Worm (Caenorhabditis elegans) whole organism, L4 larva: ENCODE measurements around the gene cest-25.

Experiments used
- F10B5.3 ChIP-seq: sonication (generic microtip); optimal IDR thresholded peaks from 2 replicates; lab custom pipeline; 2016; ENCODE audit warnings: mild to moderate bottlenecking, missing genetic modification characterization, missing compliant biosample characterization
- T26A8.4 ChIP-seq: fragments of 200-800 bp; sonication (Bioruptor generic); IDR thresholded peaks from 2 replicates; pipeline ENCODE4 v1.3.6; 2022; ENCODE audit warnings: missing genetic modification characterization, missing compliant biosample characterization
- Y105C5A.15 ChIP-seq: fragments of 200-800 bp; sonication (Bioruptor generic); IDR thresholded peaks from 2 replicates; pipeline ENCODE4 v1.3.6; 2022; ENCODE audit warnings: missing genetic modification characterization, missing compliant biosample characterization
- Y48G9A.11 ChIP-seq: fragments of 200-800 bp; sonication (Bioruptor generic); IDR thresholded peaks from 2 replicates; pipeline ENCODE4 v1.3.6; 2022; ENCODE audit warnings: missing genetic modification reagents, missing genetic modification characterization, missing compliant biosample characterization
- Y75B8A.6 ChIP-seq: fragments of 200-800 bp; sonication (Bioruptor generic); IDR thresholded peaks from 2 replicates; pipeline ENCODE4 v1.3.6; 2022; ENCODE audit warnings: missing genetic modification reagents, missing genetic modification characterization, missing compliant biosample characterization
- ZK546.5 ChIP-seq, 2 experiments: sonication (generic microtip); optimal IDR thresholded peaks; 2 replicates each; lab custom pipeline; 2017; ENCODE audit warnings: missing biosample characterization in 2 of 2, missing genetic modification characterization in 2 of 2
- arid-1 ChIP-seq: fragments of 200-800 bp; sonication (Bioruptor generic); conservative IDR thresholded peaks from 2 replicates; pipeline ENCODE4 v1.3.6; 2022; ENCODE audit warnings: missing genetic modification reagents, missing genetic modification characterization, missing compliant biosample characterization
- ceh-20 ChIP-seq: fragments of 200-800 bp; sonication (Bioruptor generic); IDR thresholded peaks from 2 replicates; pipeline ENCODE4 v1.3.6; 2022; ENCODE audit warnings: missing genetic modification reagents, missing genetic modification characterization, missing compliant biosample characterization
- ceh-28 ChIP-seq: fragments of 150-350 bp; optimal IDR thresholded peaks from 2 replicates; lab custom pipeline; 2014; ENCODE audit warnings: missing biosample characterization, missing genetic modification reagents, missing genetic modification characterization
- ceh-62 ChIP-seq: sonication (generic microtip); optimal IDR thresholded peaks from 2 replicates; lab custom pipeline; 2017; ENCODE audit warnings: missing biosample characterization, missing genetic modification characterization
- cey-2 ChIP-seq: sonication (generic microtip); optimal IDR thresholded peaks from 3 replicates; lab custom pipeline; 2017; ENCODE audit warnings: missing genetic modification characterization, mild to moderate bottlenecking, missing compliant biosample characterization, antibody characterized with exemption, borderline replicate concordance; ENCODE audit not compliant: insufficient read depth
- ctbp-1 ChIP-seq: fragments of 200-800 bp; sonication (Bioruptor generic); IDR thresholded peaks from 2 replicates; pipeline ENCODE4 v1.3.6; 2022; ENCODE audit warnings: missing genetic modification reagents, missing genetic modification characterization, missing compliant biosample characterization
- daf-16 ChIP-seq, 3 experiments: sonication (generic microtip); optimal IDR thresholded peaks; 2 replicates each; lab custom pipeline; 2016 to 2017; ENCODE audit warnings: missing genetic modification characterization in 3 of 3, missing genetic modification reagents in 3 of 3, mild to moderate bottlenecking in 2 of 3, missing compliant biosample characterization in 2 of 3, missing biosample characterization in 1 of 3, moderate library complexity in 1 of 3
- daf-8 ChIP-seq: fragments of 200-800 bp; sonication (Bioruptor generic); IDR thresholded peaks from 2 replicates; pipeline ENCODE4 v1.3.6; 2022; ENCODE audit warnings: missing genetic modification characterization, missing compliant biosample characterization
- dmd-6 ChIP-seq: fragments of 200-800 bp; sonication (Bioruptor generic); IDR thresholded peaks from 2 replicates; pipeline ENCODE4 v1.3.6; 2022; ENCODE audit warnings: missing genetic modification reagents, missing genetic modification characterization, missing compliant biosample characterization
- dmd-9 ChIP-seq: fragments of 200-800 bp; sonication (Bioruptor generic); IDR thresholded peaks from 2 replicates; pipeline ENCODE4 v1.3.6; 2022; ENCODE audit warnings: missing genetic modification reagents, missing genetic modification characterization, missing compliant biosample characterization
- dpl-1 ChIP-seq: fragments of 150-350 bp; optimal IDR thresholded peaks from 2 replicates; lab custom pipeline; 2014; ENCODE audit warnings: missing biosample characterization, missing genetic modification reagents, missing genetic modification characterization
- egl-27 ChIP-seq: sonication (generic microtip); optimal IDR thresholded peaks from 3 replicates; lab custom pipeline; 2017; ENCODE audit warnings: missing biosample characterization, missing genetic modification reagents, missing genetic modification characterization
- egl-43 ChIP-seq: fragments of 200-800 bp; sonication (Bioruptor generic); IDR thresholded peaks from 2 replicates; pipeline ENCODE4 v1.3.6; 2022; ENCODE audit warnings: missing genetic modification reagents, missing genetic modification characterization, missing compliant biosample characterization
- fos-1 ChIP-seq: fragments of 150-350 bp; optimal IDR thresholded peaks from 2 replicates; lab custom pipeline; 2014; ENCODE audit warnings: missing biosample characterization, missing genetic modification characterization
- gei-8 ChIP-seq: fragments of 200-800 bp; sonication (Bioruptor generic); optimal IDR thresholded peaks from 2 replicates; lab custom pipeline; 2018; ENCODE audit warnings: mild to moderate bottlenecking, missing genetic modification characterization, missing compliant biosample characterization
- hif-1 ChIP-seq, 2 experiments: sonication (generic microtip); optimal IDR thresholded peaks; 2 replicates each; lab custom pipeline; 2016 to 2017; ENCODE audit warnings: missing compliant biosample characterization in 2 of 2, missing genetic modification characterization in 2 of 2, missing genetic modification reagents in 2 of 2, missing genotype in 2 of 2, mild to moderate bottlenecking in 1 of 2
- hlh-30 ChIP-seq: sonication (generic microtip); optimal IDR thresholded peaks from 2 replicates; lab custom pipeline; 2017; ENCODE audit warnings: antibody characterized with exemption, mild to moderate bottlenecking, missing genetic modification characterization, missing compliant biosample characterization; ENCODE audit not compliant: insufficient read depth
- lim-7 ChIP-seq: fragments of 200-800 bp; sonication (Bioruptor generic); IDR thresholded peaks from 2 replicates; pipeline ENCODE4 v1.3.6; 2022; ENCODE audit warnings: missing genetic modification characterization, missing compliant biosample characterization
- lin-15B ChIP-seq: fragments of 150-350 bp; sonication (generic microtip); optimal IDR thresholded peaks from 3 replicates; lab custom pipeline; 2014; ENCODE audit warnings: missing biosample characterization, missing genetic modification characterization
- lin-29 ChIP-seq: fragments of 200-800 bp; sonication (Bioruptor generic); IDR thresholded peaks from 2 replicates; pipeline ENCODE4 v1.3.6; 2022; ENCODE audit warnings: missing genetic modification reagents, missing genetic modification characterization, missing compliant biosample characterization
- madf-5 ChIP-seq, 2 experiments: fragments of 200-800 bp; sonication (Bioruptor generic); IDR thresholded peaks; 2 replicates each; pipeline ENCODE4 v1.3.6; 2022; ENCODE audit warnings: missing compliant biosample characterization in 2 of 2, missing genetic modification characterization in 2 of 2
- mes-2 ChIP-seq: sonication (generic microtip); optimal IDR thresholded peaks from 2 replicates; lab custom pipeline; 2016; ENCODE audit warnings: missing genotype, mild to moderate bottlenecking, missing genetic modification characterization, missing compliant biosample characterization; ENCODE audit not compliant: poor library complexity, severe bottlenecking
- mxl-2 ChIP-seq: fragments of 200-800 bp; sonication (Bioruptor generic); conservative IDR thresholded peaks from 2 replicates; pipeline ENCODE4 v1.3.6; 2022; ENCODE audit warnings: missing genetic modification reagents, missing genetic modification characterization, missing compliant biosample characterization
- nhr-10 ChIP-seq: fragments of 150-350 bp; optimal IDR thresholded peaks from 2 replicates; lab custom pipeline; 2014; ENCODE audit warnings: missing biosample characterization, missing genetic modification characterization
- nhr-11 ChIP-seq: fragments of 150-350 bp; optimal IDR thresholded peaks from 2 replicates; lab custom pipeline; 2014; ENCODE audit warnings: missing biosample characterization, missing genetic modification characterization
- nhr-237 ChIP-seq: sonication (generic microtip); optimal IDR thresholded peaks from 2 replicates; lab custom pipeline; 2017; ENCODE audit warnings: missing biosample characterization, missing genetic modification characterization
- nhr-28 ChIP-seq: fragments of 150-350 bp; optimal IDR thresholded peaks from 2 replicates; lab custom pipeline; 2014; ENCODE audit warnings: missing biosample characterization, missing genetic modification characterization
- nhr-41 ChIP-seq: fragments of 200-800 bp; sonication (Bioruptor generic); IDR thresholded peaks from 2 replicates; pipeline ENCODE4 v1.3.6; 2022; ENCODE audit warnings: missing genetic modification reagents, missing genetic modification characterization, missing compliant biosample characterization
- nhr-48 ChIP-seq: sonication (generic microtip); optimal IDR thresholded peaks from 2 replicates; lab custom pipeline; 2016; ENCODE audit warnings: mild to moderate bottlenecking, missing genetic modification characterization, missing compliant biosample characterization
- nhr-6 ChIP-seq: fragments of 150-350 bp; optimal IDR thresholded peaks from 2 replicates; lab custom pipeline; 2014; ENCODE audit warnings: missing biosample characterization, missing genetic modification characterization
- php-3 ChIP-seq: fragments of 200-800 bp; sonication (Bioruptor generic); IDR thresholded peaks from 2 replicates; pipeline ENCODE4 v1.3.6; 2022; ENCODE audit warnings: missing genetic modification reagents, missing genetic modification characterization, missing compliant biosample characterization
- pqm-1 ChIP-seq: sonication (generic microtip); optimal IDR thresholded peaks from 2 replicates; lab custom pipeline; 2017; ENCODE audit warnings: missing biosample characterization, missing genetic modification characterization
- saeg-2 ChIP-seq: fragments of 200-800 bp; sonication (Bioruptor generic); IDR thresholded peaks from 2 replicates; pipeline ENCODE4 v1.3.6; 2022; ENCODE audit warnings: missing genetic modification reagents, missing genetic modification characterization, missing compliant biosample characterization
- sdz-12 ChIP-seq: fragments of 200-800 bp; sonication (Bioruptor generic); optimal IDR thresholded peaks from 2 replicates; lab custom pipeline; 2018; ENCODE audit warnings: mild to moderate bottlenecking, missing genetic modification characterization, missing compliant biosample characterization
- set-16 ChIP-seq: fragments of 200-800 bp; sonication (Bioruptor generic); IDR thresholded peaks from 2 replicates; pipeline ENCODE4 v1.3.6; 2022; ENCODE audit warnings: missing genetic modification reagents, missing genetic modification characterization, missing compliant biosample characterization
- snpc-4 ChIP-seq: fragments of 150-350 bp; optimal IDR thresholded peaks from 2 replicates; lab custom pipeline; 2014; ENCODE audit warnings: missing biosample characterization, missing genetic modification characterization
- spr-1 ChIP-seq: sonication (generic microtip); optimal IDR thresholded peaks from 2 replicates; lab custom pipeline; 2016; ENCODE audit warnings: mild to moderate bottlenecking, missing genetic modification characterization, missing compliant biosample characterization
- spr-3 ChIP-seq: fragments of 200-800 bp; sonication (Bioruptor generic); optimal IDR thresholded peaks from 2 replicates; lab custom pipeline; 2018; ENCODE audit warnings: mild to moderate bottlenecking, missing genetic modification characterization, missing compliant biosample characterization
- tra-1 ChIP-seq: fragments of 200-800 bp; sonication (Bioruptor generic); IDR thresholded peaks from 2 replicates; pipeline ENCODE4 v1.3.6; 2022; ENCODE audit warnings: missing genetic modification reagents, missing genetic modification characterization, missing compliant biosample characterization
- unc-39 ChIP-seq: sonication (generic microtip); optimal IDR thresholded peaks from 2 replicates; lab custom pipeline; 2017; ENCODE audit warnings: missing biosample characterization, missing genetic modification characterization
- unc-62 ChIP-seq, 3 experiments: fragments of 150-350 bp in 1 of 3; sonication (generic microtip); optimal IDR thresholded peaks in 2 of 3; peaks in 1 of 3; 1 replicate in 1 of 3; 2 replicates in 2 of 3; lab custom pipeline; 2014 to 2017; ENCODE audit warnings: missing biosample characterization in 3 of 3, missing genetic modification characterization in 3 of 3, missing genetic modification reagents in 3 of 3, missing genotype in 1 of 3
- zip-2 ChIP-seq: fragments of 150-350 bp; optimal IDR thresholded peaks from 2 replicates; lab custom pipeline; 2014; ENCODE audit warnings: missing biosample characterization, missing genetic modification characterization
- ztf-7 ChIP-seq: fragments of 150-350 bp; optimal IDR thresholded peaks from 2 replicates; lab custom pipeline; 2014; ENCODE audit warnings: missing biosample characterization, missing genetic modification characterization

The cest-25 gene

ce11 chrIII:2768635-2769034 lies 29.3 kb upstream of the cest-25 start, which contains the start of gene swsn-3 (continued):
- TF ChIP-seq daf-16 (GFP tag; optimal IDR thresholded peaks at IDR 0.05; lab: Kevin White, UChicago) (peak in 1 of 2 experiments; percentile 36), daf-16 (tag; optimal IDR thresholded peaks at IDR 0.05; lab: Kevin White, UChicago) (peak; percentile 54), Y105C5A.15 (peak; percentile 70; the same call in 1 of the 2 replicates), set-16 (GFP tag; lab: Robert Waterston, UW) (no peak), tra-1 (GFP tag; lab: Robert Waterston, UW) (no peak), cey-2 (tag; lab: Kevin White, UChicago) (no peak), sdz-12 (GFP tag; lab: Kevin White, UChicago) (peak; percentile 16), arid-1 (GFP tag; lab: Robert Waterston, UW) (peak; percentile 89), spr-3 (GFP tag; lab: Kevin White, UChicago) (peak; percentile 48), mes-2 (tag; lab: Kevin White, UChicago) (peak; percentile 96), nhr-28 (tag; lab: Kevin White, UChicago) (peak; percentile 53), lin-15B (tag; lab: Kevin White, UChicago) (peak; percentile 74), unc-39 (no peak), php-3 (GFP tag; lab: Robert Waterston, UW) (0 out of 2 replicates have a peak, but pooled peaks have one; percentile 20), dpl-1 (GFP tag; lab: Kevin White, UChicago) (peak; percentile 84), madf-5 (GFP tag; IDR thresholded peaks at IDR 0.05; lab: Robert Waterston, UW) (no peak), nhr-11 (tag; lab: Kevin White, UChicago) (peak; percentile 7), zip-2 (tag; lab: Kevin White, UChicago) (peak; percentile 45), nhr-237 (tag; lab: Kevin White, UChicago) (no peak), dmd-9 (GFP tag; lab: Robert Waterston, UW) (no peak), ceh-20 (GFP tag; lab: Robert Waterston, UW) (no peak), snpc-4 (tag; lab: Kevin White, UChicago) (no peak), dmd-6 (GFP tag; lab: Robert Waterston, UW) (peak; percentile 49; the same call in 1 of the 2 replicates), lin-29 (GFP tag; lab: Robert Waterston, UW) (no peak), nhr-48 (peak; percentile 56), unc-62 (GFP tag; optimal IDR thresholded peaks at IDR 0.05 in 1 of 2; lab: Kevin White, UChicago) (no peak), unc-62 (tag; optimal IDR thresholded peaks at IDR 0.05; lab: Kevin White, UChicago) (no peak), ceh-62 (tag; lab: Kevin White, UChicago) (no peak), mxl-2 (GFP tag; lab: Robert Waterston, UW) (0 out of 2 replicates have a peak, but pooled peaks have one; percentile 19), daf-8 (GFP tag; lab: Robert Waterston, UW) (no peak), nhr-10 (tag; lab: Kevin White, UChicago) (peak; percentile 46)

- TF ChIP-seq ctbp-1 (GFP tag; lab: Robert Waterston, UW) = no peak
- TF ChIP-seq unc-62 (GFP tag; optimal IDR thresholded peaks at IDR 0.05 in 1 of 2; lab: Kevin White, UChicago) = no peak
- TF ChIP-seq unc-62 (tag; optimal IDR thresholded peaks at IDR 0.05; lab: Kevin White, UChicago) = no peak
- no peak for TF ChIP-seq egl-27 (tag; lab: Kevin White, UChicago)
- no peak for TF ChIP-seq Y75B8A.6 (GFP tag; lab: Robert Waterston, UW)
- no peak for TF ChIP-seq mxl-2 (GFP tag; lab: Robert Waterston, UW)
- TF ChIP-seq T26A8.4 (GFP tag; lab: Robert Waterston, UW) = no peak
- TF ChIP-seq ztf-7 (tag; lab: Kevin White, UChicago) = no peak
- TF ChIP-seq pqm-1 = peak; percentile 87
- TF ChIP-seq F10B5.3 = no peak
- no peak for TF ChIP-seq ZK546.5 (tag; optimal IDR thresholded peaks at IDR 0.05; lab: Kevin White, UChicago)
- TF ChIP-seq egl-43 = no peak
- no peak for TF ChIP-seq gei-8 (GFP tag; lab: Kevin White, UChicago)
- TF ChIP-seq hif-1 (tag; optimal IDR thresholded peaks at IDR 0.05; lab: Kevin White, UChicago) = peak in 1 of 2 experiments; percentile 1
- TF ChIP-seq nhr-41 (GFP tag; lab: Robert Waterston, UW) = peak; percentile 50; the same call in 1 of the 2 replicates
- no peak for TF ChIP-seq lin-29 (GFP tag; lab: Robert Waterston, UW)
- TF ChIP-seq tra-1 (GFP tag; lab: Robert Waterston, UW) = peak; percentile 77
- TF ChIP-seq Y48G9A.11 = no peak
- TF ChIP-seq hlh-30 = peak; percentile 42
- no peak for TF ChIP-seq spr-1 (tag; lab: Kevin White, UChicago)
- TF ChIP-seq nhr-6 (tag; lab: Kevin White, UChicago) = no peak
- no peak for TF ChIP-seq ceh-28
- TF ChIP-seq lim-7 (GFP tag; lab: Robert Waterston, UW) = no peak
- 0 out of 2 replicates have a peak, but pooled peaks have one; percentile 38 for TF ChIP-seq saeg-2 (GFP tag; lab: Robert Waterston, UW)
- no peak for TF ChIP-seq fos-1 (tag; lab: Kevin White, UChicago)
Measured at ce11 chrIII:2760726-2761125, 21.4 kb upstream of the cest-25 start, which contains the start of gene pho-9. pho-9 (minus strand) TSS chrIII:2760816.
